Worm (Caenorhabditis elegans) whole organism, L3 larva: ENCODE results near the gene ari-2.

ENCODE experiments used
- R02D3.7 ChIP-seq: fragments of 150-350 bp; optimal IDR thresholded peaks from 2 replicates; lab custom pipeline; 2014; ENCODE audit warnings: missing biosample characterization, missing genetic modification characterization
- ZK546.5 ChIP-seq: sonication (generic microtip); optimal IDR thresholded peaks from 2 replicates; lab custom pipeline; 2017; ENCODE audit warnings: missing biosample characterization, missing genetic modification characterization
- aly-2 ChIP-seq: fragments of 150-350 bp; optimal IDR thresholded peaks from 2 replicates; lab custom pipeline; 2014; ENCODE audit warnings: missing biosample characterization, missing genetic modification characterization
- ama-1 ChIP-seq: fragments of 150-350 bp; optimal IDR thresholded peaks from 2 replicates; lab custom pipeline; 2018
- ceh-16 ChIP-seq: sonication (generic microtip); optimal IDR thresholded peaks from 2 replicates; lab custom pipeline; 2017; ENCODE audit warnings: missing biosample characterization, missing genetic modification characterization
- ceh-28 ChIP-seq: fragments of 150-350 bp; optimal IDR thresholded peaks from 2 replicates; lab custom pipeline; 2014; ENCODE audit warnings: missing biosample characterization, missing genetic modification reagents, missing genetic modification characterization
- ceh-82 ChIP-seq: fragments of 150-350 bp; optimal IDR thresholded peaks from 2 replicates; lab custom pipeline; 2014; ENCODE audit warnings: missing biosample characterization, missing genetic modification characterization
- ceh-9 ChIP-seq: sonication (generic microtip); optimal IDR thresholded peaks from 2 replicates; lab custom pipeline; 2018; ENCODE audit warnings: missing biosample characterization, missing genetic modification characterization
- daf-12 ChIP-seq: fragments of 150-350 bp; optimal IDR thresholded peaks from 2 replicates; lab custom pipeline; 2014; ENCODE audit warnings: missing biosample characterization, missing genetic modification reagents, missing genetic modification characterization
- egl-27 ChIP-seq: sonication (generic microtip); optimal IDR thresholded peaks from 4 replicates; lab custom pipeline; 2017; ENCODE audit warnings: missing biosample characterization, missing genetic modification reagents, missing genetic modification characterization
- egl-5 ChIP-seq: fragments of 150-350 bp; optimal IDR thresholded peaks from 2 replicates; lab custom pipeline; 2017; ENCODE audit warnings: missing biosample characterization, missing genetic modification reagents, missing genetic modification characterization, inconsistent platforms
- elt-1 ChIP-seq: fragments of 150-350 bp; optimal IDR thresholded peaks from 2 replicates; lab custom pipeline; 2014; ENCODE audit warnings: missing biosample characterization, missing genetic modification characterization
- elt-2 ChIP-seq: sonication (generic microtip); optimal IDR thresholded peaks from 2 replicates; lab custom pipeline; 2016; ENCODE audit warnings: missing genetic modification reagents, mild to moderate bottlenecking, missing genetic modification characterization, missing compliant biosample characterization
- elt-3 ChIP-seq, 3 experiments: fragments of 150-350 bp in 1 of 3; sonication (generic microtip) in 2 of 3; optimal IDR thresholded peaks; 2 replicates in 2 of 3; 4 replicates in 1 of 3; lab custom pipeline; 2014 to 2017; ENCODE audit warnings: missing biosample characterization in 3 of 3, missing genetic modification characterization in 3 of 3
- eor-1 ChIP-seq, 2 experiments: fragments of 150-350 bp; optimal IDR thresholded peaks; 2 replicates each; lab custom pipeline; 2014 to 2018; ENCODE audit warnings: missing biosample characterization in 2 of 2, missing genetic modification characterization in 2 of 2
- fkh-10 ChIP-seq: sonication (generic microtip); optimal IDR thresholded peaks from 2 replicates; lab custom pipeline; 2017; ENCODE audit warnings: missing biosample characterization, missing genetic modification reagents, missing genetic modification characterization
- fkh-2 ChIP-seq: fragments of 150-350 bp; optimal IDR thresholded peaks from 2 replicates; lab custom pipeline; 2014; ENCODE audit warnings: missing biosample characterization, missing genetic modification reagents, missing genetic modification characterization
- fos-1 ChIP-seq: fragments of 150-350 bp; optimal IDR thresholded peaks from 2 replicates; lab custom pipeline; 2014; ENCODE audit warnings: missing biosample characterization, missing genetic modification characterization
- hmg-11 ChIP-seq: sonication (generic microtip); optimal IDR thresholded peaks from 2 replicates; lab custom pipeline; 2016; ENCODE audit warnings: missing genetic modification characterization, missing compliant biosample characterization
- jun-1 ChIP-seq: fragments of 150-350 bp; optimal IDR thresholded peaks from 2 replicates; lab custom pipeline; 2014; ENCODE audit warnings: missing biosample characterization, missing genetic modification reagents, missing genetic modification characterization
- lin-15B ChIP-seq: fragments of 150-350 bp; optimal IDR thresholded peaks from 2 replicates; lab custom pipeline; 2014; ENCODE audit warnings: missing biosample characterization, missing genetic modification characterization
- lin-39 ChIP-seq: fragments of 150-350 bp; optimal IDR thresholded peaks from 2 replicates; lab custom pipeline; 2018; ENCODE audit warnings: missing biosample characterization, missing genetic modification reagents, missing genetic modification characterization
- lsy-12 ChIP-seq: sonication (generic microtip); optimal IDR thresholded peaks from 2 replicates; lab custom pipeline; 2016; ENCODE audit warnings: mild to moderate bottlenecking, missing genetic modification characterization, missing compliant biosample characterization
- mdl-1 ChIP-seq: fragments of 150-350 bp; optimal IDR thresholded peaks from 2 replicates; lab custom pipeline; 2014; ENCODE audit warnings: missing biosample characterization, missing genetic modification characterization
- mml-1 ChIP-seq: fragments of 150-350 bp; sonication (generic microtip); optimal IDR thresholded peaks from 3 replicates; lab custom pipeline; 2014; ENCODE audit warnings: missing biosample characterization, missing genetic modification characterization
- nfya-1 ChIP-seq: sonication (generic microtip); optimal IDR thresholded peaks from 2 replicates; lab custom pipeline; 2017; ENCODE audit warnings: missing genetic modification characterization, mild to moderate bottlenecking, missing compliant biosample characterization, antibody characterized with exemption, moderate library complexity; ENCODE audit not compliant: insufficient read depth
- nhr-11 ChIP-seq: fragments of 150-350 bp; optimal IDR thresholded peaks from 2 replicates; lab custom pipeline; 2014; ENCODE audit warnings: missing biosample characterization, missing genetic modification characterization
- nhr-12 ChIP-seq: fragments of 150-350 bp; optimal IDR thresholded peaks from 2 replicates; lab custom pipeline; 2014; ENCODE audit warnings: missing biosample characterization, missing genetic modification characterization
- nhr-23 ChIP-seq: fragments of 150-350 bp; optimal IDR thresholded peaks from 2 replicates; lab custom pipeline; 2014; ENCODE audit warnings: missing biosample characterization, missing genetic modification reagents, missing genetic modification characterization
- nhr-237 ChIP-seq: fragments of 150-350 bp; optimal IDR thresholded peaks from 2 replicates; lab custom pipeline; 2014; ENCODE audit warnings: missing biosample characterization, missing genetic modification characterization
- nhr-25 ChIP-seq: sonication (generic microtip); optimal IDR thresholded peaks from 2 replicates; lab custom pipeline; 2017; ENCODE audit warnings: missing biosample characterization, missing genetic modification characterization
- nhr-28 ChIP-seq: fragments of 150-350 bp; optimal IDR thresholded peaks from 2 replicates; lab custom pipeline; 2014; ENCODE audit warnings: missing biosample characterization, missing genetic modification characterization
- nhr-43 ChIP-seq: sonication (generic microtip); optimal IDR thresholded peaks from 2 replicates; lab custom pipeline; 2016; ENCODE audit warnings: mild to moderate bottlenecking, missing genetic modification characterization, missing compliant biosample characterization; ENCODE audit not compliant: poor library complexity, severe bottlenecking
- nhr-67 ChIP-seq: fragments of 150-350 bp; optimal IDR thresholded peaks from 2 replicates; lab custom pipeline; 2014; ENCODE audit warnings: missing biosample characterization, missing genetic modification characterization
- nhr-76 ChIP-seq: fragments of 150-350 bp; sonication (generic microtip); optimal IDR thresholded peaks from 5 replicates; lab custom pipeline; 2014; ENCODE audit warnings: missing biosample characterization, missing genetic modification characterization
- nhr-77 ChIP-seq: fragments of 150-350 bp; optimal IDR thresholded peaks from 2 replicates; lab custom pipeline; 2014; ENCODE audit warnings: missing biosample characterization, missing genetic modification characterization
- pha-4 ChIP-seq: fragments of 150-350 bp; optimal IDR thresholded peaks from 2 replicates; lab custom pipeline; 2014; ENCODE audit warnings: missing biosample characterization, missing genetic modification reagents, missing genetic modification characterization
- pqm-1 ChIP-seq: fragments of 150-350 bp; optimal IDR thresholded peaks from 2 replicates; lab custom pipeline; 2017; ENCODE audit warnings: missing biosample characterization, missing genetic modification characterization, inconsistent platforms
- sea-2 ChIP-seq: fragments of 150-350 bp; sonication (generic microtip); optimal IDR thresholded peaks from 4 replicates; lab custom pipeline; 2014; ENCODE audit warnings: missing biosample characterization, missing genetic modification reagents, missing genetic modification characterization
- skn-1 ChIP-seq: fragments of 150-350 bp; optimal IDR thresholded peaks from 2 replicates; lab custom pipeline; 2014; ENCODE audit warnings: missing biosample characterization, missing genetic modification characterization
- snpc-4 ChIP-seq: fragments of 150-350 bp; optimal IDR thresholded peaks from 2 replicates; lab custom pipeline; 2014; ENCODE audit warnings: missing biosample characterization, missing genetic modification characterization
- tbx-2 ChIP-seq: sonication (generic microtip); optimal IDR thresholded peaks from 2 replicates; lab custom pipeline; 2016; ENCODE audit warnings: mild to moderate bottlenecking, missing genetic modification characterization, missing compliant biosample characterization
- unc-39 ChIP-seq: sonication (generic microtip); optimal IDR thresholded peaks from 4 replicates; lab custom pipeline; 2017; ENCODE audit warnings: missing biosample characterization, missing genetic modification characterization
- unc-62 ChIP-seq: fragments of 150-350 bp; sonication (generic microtip); optimal IDR thresholded peaks from 4 replicates; lab custom pipeline; 2014; ENCODE audit warnings: missing biosample characterization, missing genetic modification reagents, missing genetic modification characterization
- zag-1 ChIP-seq: fragments of 150-350 bp; optimal IDR thresholded peaks from 2 replicates; lab custom pipeline; 2014; ENCODE audit warnings: missing biosample characterization, missing genetic modification characterization
- ztf-11 ChIP-seq: fragments of 150-350 bp; optimal IDR thresholded peaks from 2 replicates; lab custom pipeline; 2014; ENCODE audit warnings: missing biosample characterization, missing genetic modification characterization
- ztf-4 ChIP-seq: fragments of 150-350 bp; optimal IDR thresholded peaks from 2 replicates; lab custom pipeline; 2014; ENCODE audit warnings: missing biosample characterization, missing genetic modification characterization

ari-2 gene

DNA sequence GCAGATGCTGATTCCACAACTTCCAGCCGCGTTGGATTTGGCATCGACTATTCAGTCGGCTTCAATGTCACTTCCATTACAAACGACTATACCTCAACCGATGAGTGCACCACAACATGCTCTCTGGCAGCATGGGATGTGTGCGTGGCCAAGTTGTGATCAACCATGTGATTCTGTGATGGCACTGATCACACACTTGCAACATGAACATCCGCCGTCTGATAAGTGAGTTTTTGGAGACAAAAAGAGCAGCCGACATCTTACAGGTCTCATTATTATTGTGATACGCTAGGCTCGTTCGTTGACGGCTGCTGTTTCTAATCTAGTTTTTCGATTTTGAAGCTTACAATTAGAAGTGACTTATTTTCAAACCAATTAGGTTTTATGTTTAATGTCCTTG lies 51.5 kb downstream of the ari-2 start:
- TF ChIP-seq ceh-28 (tag; lab: Kevin White, UChicago) (no peak), aly-2 (tag; lab: Kevin White, UChicago) (no peak), snpc-4 (tag; lab: Kevin White, UChicago) (no peak), pha-4 (no peak), hmg-11 (tag; lab: Kevin White, UChicago) (no peak), lin-39 (no peak), nhr-67 (no peak), ceh-16 (tag; lab: Kevin White, UChicago) (no peak), ama-1 (lab: Kevin White, UChicago) (no peak)

DNA sequence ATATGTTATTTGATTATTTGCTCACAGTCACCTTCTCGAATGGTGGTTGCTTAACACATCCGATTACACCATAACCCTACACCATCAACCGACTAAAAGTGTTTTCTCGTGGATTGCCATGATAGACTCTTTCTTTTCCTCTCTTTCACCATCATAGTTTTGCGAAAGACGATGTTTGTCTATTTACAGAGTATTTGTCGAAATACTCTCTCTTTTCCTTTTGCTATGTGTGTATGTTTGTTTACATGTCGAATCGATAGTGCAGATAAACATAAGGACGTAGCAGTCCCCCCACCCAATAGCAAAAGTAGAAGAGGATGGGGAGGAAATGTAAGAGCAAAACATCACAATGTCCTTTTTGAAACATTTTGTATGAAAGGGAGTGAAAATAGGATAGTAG lies 52.4 kb downstream of the ari-2 start:
- no peak for TF ChIP-seq fkh-10
- no peak for TF ChIP-seq lsy-12 (tag; lab: Kevin White, UChicago)
- TF ChIP-seq nhr-23 (tag; lab: Kevin White, UChicago) = no peak
- peak; percentile 34 for TF ChIP-seq nfya-1 (tag; lab: Kevin White, UChicago)
- no peak for TF ChIP-seq R02D3.7 (tag; lab: Kevin White, UChicago)
- TF ChIP-seq unc-62 (GFP tag; lab: Kevin White, UChicago) = no peak
- TF ChIP-seq pha-4 = peak; percentile 100
- no peak for TF ChIP-seq zag-1 (tag; lab: Kevin White, UChicago)
- no peak for TF ChIP-seq mdl-1
- no peak for TF ChIP-seq unc-39 (tag; lab: Kevin White, UChicago)
- no peak for TF ChIP-seq eor-1 (tag; optimal IDR thresholded peaks at IDR 0.05; lab: Kevin White, UChicago)

DNA sequence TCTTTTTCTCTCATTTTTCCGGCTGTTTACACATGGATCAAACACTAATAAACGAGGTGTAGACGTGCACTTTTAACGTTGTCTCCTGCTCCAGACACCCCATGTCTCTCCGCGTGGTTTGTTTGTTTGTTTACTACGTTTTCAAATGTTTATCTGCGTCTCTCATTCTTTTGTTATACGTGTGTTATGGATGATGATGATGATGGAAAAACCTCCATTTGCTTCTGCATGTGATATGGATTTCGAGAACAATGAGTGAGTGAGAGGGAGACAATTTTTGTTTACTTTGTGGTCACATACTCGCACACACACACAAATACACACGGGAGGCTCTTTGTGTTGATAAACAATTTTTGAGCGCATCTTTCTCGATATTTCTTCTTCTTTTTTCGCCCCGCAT lies 53.5 kb downstream of the ari-2 start:
- TF ChIP-seq nhr-23 (tag; lab: Kevin White, UChicago) (no peak), pqm-1 (peak; percentile 86), fos-1 (tag; lab: Kevin White, UChicago) (no peak), R02D3.7 (tag; lab: Kevin White, UChicago) (no peak), lin-39 (peak; percentile 75), hmg-11 (tag; lab: Kevin White, UChicago) (peak; percentile 26), egl-5 (tag; lab: Kevin White, UChicago) (peak; percentile 77), mdl-1 (peak; percentile 61), jun-1 (no peak), pha-4 (peak; percentile 100), nhr-77 (tag; lab: Kevin White, UChicago) (no peak), nhr-11 (no peak), skn-1 (tag; lab: Kevin White, UChicago) (peak; percentile 94), nhr-28 (no peak), lin-15B (no peak), ceh-16 (tag; lab: Kevin White, UChicago) (no peak), nfya-1 (tag; lab: Kevin White, UChicago) (peak; percentile 78), elt-1 (no peak), eor-1 (tag; optimal IDR thresholded peaks at IDR 0.05; lab: Kevin White, UChicago) (no peak), zag-1 (tag; lab: Kevin White, UChicago) (no peak), daf-12 (tag; lab: Kevin White, UChicago) (no peak), unc-39 (tag; lab: Kevin White, UChicago) (no peak), ztf-11 (tag; lab: Kevin White, UChicago) (no peak), lsy-12 (tag; lab: Kevin White, UChicago) (peak; percentile 6), mml-1 (tag; lab: Kevin White, UChicago) (no peak), aly-2 (tag; lab: Kevin White, UChicago) (no peak), nhr-237 (no peak), ZK546.5 (no peak), tbx-2 (tag; lab: Kevin White, UChicago) (peak; percentile 31), elt-2 (tag; lab: Kevin White, UChicago) (peak; percentile 75), ceh-9 (tag; lab: Kevin White, UChicago) (no peak), fkh-2 (tag; lab: Kevin White, UChicago) (no peak), snpc-4 (tag; lab: Kevin White, UChicago) (peak; percentile 75), nhr-43 (peak; percentile 66), sea-2 (GFP tag; lab: Kevin White, UChicago) (no peak), nhr-67 (no peak), ztf-4 (no peak), nhr-25 (no peak), nhr-76 (tag; lab: Kevin White, UChicago) (no peak), ceh-28 (tag; lab: Kevin White, UChicago) (peak; percentile 61), unc-62 (GFP tag; lab: Kevin White, UChicago) (no peak), elt-3 (tag; optimal IDR thresholded peaks at IDR 0.05; lab: Kevin White, UChicago) (no peak), fkh-10 (peak; percentile 52), nhr-12 (tag; lab: Kevin White, UChicago) (no peak), egl-27 (tag; lab: Kevin White, UChicago) (no peak), ama-1 (lab: Kevin White, UChicago) (no peak), ceh-82 (no peak)
- TF ChIP-seq, all 47 proteins: peak for 15
